Worm (Caenorhabditis elegans) whole organism, late embryonic: ENCODE measurements around the gene Y41D4B.11.
"Not testable (repeated sequence)": the region's sequence is repeated elsewhere in the genome, so short reads cannot be mapped to it uniquely, and the experiment has no call there.

ENCODE experiments used
- C38D4.7 ChIP-seq: fragments of 200-800 bp; sonication (Bioruptor generic); optimal IDR thresholded peaks from 2 replicates; lab custom pipeline; 2018; ENCODE audit warnings: mild to moderate bottlenecking, missing genetic modification characterization, moderate library complexity, missing compliant biosample characterization
- F13H6.1 ChIP-seq: sonication (generic microtip); optimal IDR thresholded peaks from 2 replicates; lab custom pipeline; 2016; ENCODE audit warnings: missing genetic modification characterization, missing compliant biosample characterization
- K02D7.2 ChIP-seq: sonication (generic microtip); optimal IDR thresholded peaks from 2 replicates; lab custom pipeline; 2017; ENCODE audit warnings: mild to moderate bottlenecking, missing genetic modification characterization, missing compliant biosample characterization
- T23F11.4 ChIP-seq: fragments of 200-800 bp; sonication (Bioruptor generic); optimal IDR thresholded peaks from 2 replicates; lab custom pipeline; 2018; ENCODE audit warnings: mild to moderate bottlenecking, missing genetic modification characterization, missing compliant biosample characterization
- Y22D7AL.16 ChIP-seq: sonication (generic microtip); optimal IDR thresholded peaks from 2 replicates; lab custom pipeline; 2016; ENCODE audit warnings: missing genetic modification characterization, missing compliant biosample characterization
- ahr-1 ChIP-seq: sonication (generic microtip); optimal IDR thresholded peaks from 2 replicates; lab custom pipeline; 2016; ENCODE audit warnings: missing genetic modification characterization, missing compliant biosample characterization
- ama-1 ChIP-seq: fragments of 150-350 bp; optimal IDR thresholded peaks from 2 replicates; lab custom pipeline; 2014
- ceh-18 ChIP-seq: sonication (generic microtip); optimal IDR thresholded peaks from 2 replicates; lab custom pipeline; 2016; ENCODE audit warnings: missing genetic modification characterization, missing compliant biosample characterization
- ceh-19 ChIP-seq: fragments of 200-800 bp; sonication (Bioruptor generic); optimal IDR thresholded peaks from 2 replicates; lab custom pipeline; 2018; ENCODE audit warnings: mild to moderate bottlenecking, missing genetic modification characterization, missing compliant biosample characterization
- ceh-2 ChIP-seq: sonication (generic microtip); optimal IDR thresholded peaks from 2 replicates; lab custom pipeline; 2016; ENCODE audit warnings: missing genotype, missing genetic modification characterization, missing compliant biosample characterization
- ceh-31 ChIP-seq: sonication (generic microtip); optimal IDR thresholded peaks from 2 replicates; lab custom pipeline; 2016; ENCODE audit warnings: missing genetic modification characterization, missing compliant biosample characterization
- ceh-34 ChIP-seq: sonication (generic microtip); optimal IDR thresholded peaks from 2 replicates; lab custom pipeline; 2016; ENCODE audit warnings: mild to moderate bottlenecking, missing genetic modification characterization, missing compliant biosample characterization
- ceh-45 ChIP-seq: fragments of 200-800 bp; sonication (Bioruptor generic); IDR thresholded peaks from 2 replicates; pipeline ENCODE4 v1.3.6; 2022; ENCODE audit warnings: missing genetic modification reagents, missing genetic modification characterization, missing compliant biosample characterization
- ceh-6 ChIP-seq: fragments of 200-800 bp; sonication (Bioruptor generic); optimal IDR thresholded peaks from 2 replicates; lab custom pipeline; 2018; ENCODE audit warnings: mild to moderate bottlenecking, missing genetic modification characterization, missing compliant biosample characterization
- ceh-9 ChIP-seq: sonication (generic microtip); optimal IDR thresholded peaks from 2 replicates; lab custom pipeline; 2016; ENCODE audit warnings: mild to moderate bottlenecking, missing genetic modification characterization, inconsistent platforms, missing compliant biosample characterization
- dmd-4 ChIP-seq: sonication (generic microtip); optimal IDR thresholded peaks from 2 replicates; lab custom pipeline; 2016; ENCODE audit warnings: borderline replicate concordance, missing genetic modification characterization, missing compliant biosample characterization
- dve-1 ChIP-seq: sonication (generic microtip); optimal IDR thresholded peaks from 2 replicates; lab custom pipeline; 2017; ENCODE audit warnings: antibody characterized with exemption, mild to moderate bottlenecking, missing genetic modification characterization, missing compliant biosample characterization
- ets-4 ChIP-seq: sonication (generic microtip); optimal IDR thresholded peaks from 2 replicates; lab custom pipeline; 2016; ENCODE audit warnings: missing genetic modification characterization, missing compliant biosample characterization
- eyg-1 ChIP-seq: sonication (generic microtip); optimal IDR thresholded peaks from 2 replicates; lab custom pipeline; 2016; ENCODE audit warnings: missing genotype, missing genetic modification characterization, missing compliant biosample characterization
- fkh-6 ChIP-seq: sonication (generic microtip); optimal IDR thresholded peaks from 2 replicates; lab custom pipeline; 2016; ENCODE audit warnings: missing genetic modification characterization, missing compliant biosample characterization
- gmeb-2 ChIP-seq: sonication (generic microtip); optimal IDR thresholded peaks from 2 replicates; lab custom pipeline; 2016; ENCODE audit warnings: missing genetic modification characterization, inconsistent platforms, missing compliant biosample characterization
- hlh-30 ChIP-seq: sonication (generic microtip); optimal IDR thresholded peaks from 2 replicates; lab custom pipeline; 2017; ENCODE audit warnings: antibody characterized with exemption, missing genetic modification characterization, missing compliant biosample characterization; ENCODE audit not compliant: insufficient read depth
- madf-2 ChIP-seq: sonication (generic microtip); optimal IDR thresholded peaks from 2 replicates; lab custom pipeline; 2017; ENCODE audit warnings: missing genetic modification characterization, missing compliant biosample characterization
- mec-3 ChIP-seq: sonication (generic microtip); optimal IDR thresholded peaks from 2 replicates; lab custom pipeline; 2016; ENCODE audit warnings: borderline replicate concordance, missing genetic modification characterization, missing compliant biosample characterization
- nfya-1 ChIP-seq: sonication (generic microtip); optimal IDR thresholded peaks from 2 replicates; lab custom pipeline; 2017; ENCODE audit warnings: missing genetic modification characterization, mild to moderate bottlenecking, missing compliant biosample characterization, antibody characterized with exemption, moderate library complexity
- npax-4 ChIP-seq: sonication (generic microtip); optimal IDR thresholded peaks from 2 replicates; lab custom pipeline; 2016; ENCODE audit warnings: missing genetic modification characterization, missing compliant biosample characterization
- pat-9 ChIP-seq: fragments of 200-800 bp; sonication (Bioruptor generic); optimal IDR thresholded peaks from 2 replicates; lab custom pipeline; 2018; ENCODE audit warnings: mild to moderate bottlenecking, missing genetic modification characterization, moderate library complexity, missing compliant biosample characterization
- pha-2 ChIP-seq: sonication (generic microtip); optimal IDR thresholded peaks from 2 replicates; lab custom pipeline; 2017; ENCODE audit warnings: mild to moderate bottlenecking, missing genetic modification characterization, missing compliant biosample characterization
- pros-1 ChIP-seq: fragments of 150-350 bp; optimal IDR thresholded peaks from 2 replicates; lab custom pipeline; 2014; ENCODE audit warnings: missing biosample characterization, missing genetic modification reagents, missing genetic modification characterization
- sdc-2 ChIP-seq: sonication (generic microtip); optimal IDR thresholded peaks from 2 replicates; lab custom pipeline; 2016; ENCODE audit warnings: missing genotype, missing genetic modification characterization, missing compliant biosample characterization
- tbx-2 ChIP-seq: sonication (generic microtip); optimal IDR thresholded peaks from 2 replicates; lab custom pipeline; 2016; ENCODE audit warnings: missing genetic modification characterization, missing compliant biosample characterization
- ttx-3 ChIP-seq: sonication (generic microtip); optimal IDR thresholded peaks from 2 replicates; lab custom pipeline; 2016; ENCODE audit warnings: missing genetic modification reagents, missing genetic modification characterization, missing compliant biosample characterization
- unc-42 ChIP-seq: sonication (generic microtip); optimal IDR thresholded peaks from 2 replicates; lab custom pipeline; 2016; ENCODE audit warnings: missing genotype, missing genetic modification characterization, missing compliant biosample characterization
- unc-55 ChIP-seq: sonication (generic microtip); optimal IDR thresholded peaks from 2 replicates; lab custom pipeline; 2017; ENCODE audit warnings: missing biosample characterization, missing genetic modification reagents, missing genetic modification characterization
- unc-86 ChIP-seq: sonication (generic microtip); optimal IDR thresholded peaks from 2 replicates; lab custom pipeline; 2016; ENCODE audit warnings: missing genetic modification characterization, missing compliant biosample characterization
- ztf-16 ChIP-seq: sonication (generic microtip); optimal IDR thresholded peaks from 2 replicates; lab custom pipeline; 2017; ENCODE audit warnings: missing genetic modification characterization, missing compliant biosample characterization

Gene Y41D4B.11

ce11 chrIV:1637333-1637732 lies 31.8 kb downstream of the Y41D4B.11 start:
- TF ChIP-seq pha-2 (tag; lab: Kevin White, UChicago) (no peak), fkh-6 (tag; lab: Kevin White, UChicago) (no peak), ztf-16 (tag; lab: Kevin White, UChicago) (no peak), ets-4 (no peak), npax-4 (tag; lab: Kevin White, UChicago) (no peak), ceh-34 (no peak), T23F11.4 (no peak), dmd-4 (tag; lab: Kevin White, UChicago) (no peak), pros-1 (tag; lab: Kevin White, UChicago) (no peak), dve-1 (tag; lab: Kevin White, UChicago) (no peak), ceh-6 (GFP tag; lab: Kevin White, UChicago) (no peak), ceh-18 (tag; lab: Kevin White, UChicago) (no peak), C38D4.7 (GFP tag; lab: Kevin White, UChicago) (no peak), K02D7.2 (no peak), ceh-9 (no peak), sdc-2 (tag; lab: Kevin White, UChicago) (no peak), gmeb-2 (tag; lab: Kevin White, UChicago) (no peak)
- TF ChIP-seq, all 69 proteins: peak for 0

- not testable (repeated sequence) for TF ChIP-seq mec-3; ama-1 (lab: Kevin White, UChicago); npax-4 (tag; lab: Kevin White, UChicago)
These were observed 39.7 kb downstream of the Y41D4B.11 start, which contains the start of gene nhr-274 for ce11 chrIV:1645198-1645597. Gene nhr-274 (minus strand): TSS chrIV:1645298.

- TF ChIP-seq nfya-1 (tag; lab: Kevin White, UChicago) (peak; percentile 97), ets-4 (no peak), hlh-30 (tag; lab: Kevin White, UChicago) (no peak)
These were observed 43.8 kb downstream of the Y41D4B.11 start for ce11 chrIV:1649349-1649748.

- TF ChIP-seq hlh-30 (tag; lab: Kevin White, UChicago) = peak; percentile 44
- TF ChIP-seq tbx-2 = no peak
These were observed 44.3 kb downstream of the Y41D4B.11 start for ce11 chrIV:1649794-1650193.

- no peak for TF ChIP-seq F13H6.1 (tag; lab: Kevin White, UChicago)
- no peak for TF ChIP-seq ceh-31 (tag; lab: Kevin White, UChicago)
- TF ChIP-seq nfya-1 (tag; lab: Kevin White, UChicago) = peak; percentile 41
- TF ChIP-seq ceh-6 (GFP tag; lab: Kevin White, UChicago) = no peak
- TF ChIP-seq ceh-19 (GFP tag; lab: Kevin White, UChicago) = no peak
- TF ChIP-seq unc-86 (tag; lab: Kevin White, UChicago) = no peak
- TF ChIP-seq unc-42 = no peak
- no peak for TF ChIP-seq ttx-3 (tag; lab: Kevin White, UChicago)
- TF ChIP-seq, all 69 proteins: peak for 1
These were observed 49.8 kb downstream of the Y41D4B.11 start for ce11 chrIV:1655312-1655711.

ce11 chrIV:1657069-1657468 lies 51.6 kb downstream of the Y41D4B.11 start:
- TF ChIP-seq ceh-19 (GFP tag; lab: Kevin White, UChicago) = peak; percentile 16
- TF ChIP-seq unc-86 (tag; lab: Kevin White, UChicago) = no peak
- TF ChIP-seq ets-4 = no peak
- no peak for TF ChIP-seq madf-2 (tag; lab: Kevin White, UChicago)
- no peak for TF ChIP-seq pat-9 (tag; lab: Kevin White, UChicago)
- no peak for TF ChIP-seq eyg-1
- peak; percentile 36 for TF ChIP-seq hlh-30 (tag; lab: Kevin White, UChicago)
- TF ChIP-seq ahr-1 (tag; lab: Kevin White, UChicago) = no peak
- TF ChIP-seq unc-55 (GFP tag; lab: Kevin White, UChicago) = no peak
- TF ChIP-seq ceh-2 (tag; lab: Kevin White, UChicago) = no peak
- TF ChIP-seq ceh-31 (tag; lab: Kevin White, UChicago) = no peak
- no peak for TF ChIP-seq ceh-45 (GFP tag; lab: Robert Waterston, UW)
- TF ChIP-seq Y22D7AL.16 = no peak
